Worm (Caenorhabditis elegans) whole organism, early embryonic: ENCODE measurements around the gene fipr-10.

Source experiments
- aly-1 ChIP-seq: sonication (generic microtip); optimal IDR thresholded peaks from 2 replicates; lab custom pipeline; 2016; ENCODE audit warnings: missing genetic modification characterization, missing compliant biosample characterization
- ama-1 ChIP-seq: fragments of 150-350 bp; optimal IDR thresholded peaks from 2 replicates; lab custom pipeline; 2014
- ceh-13 ChIP-seq: fragments of 200-800 bp; sonication (Bioruptor generic); optimal IDR thresholded peaks from 2 replicates; lab custom pipeline; 2018; ENCODE audit warnings: mild to moderate bottlenecking, missing genetic modification characterization, missing compliant biosample characterization
- ceh-36 ChIP-seq: sonication (generic microtip); optimal IDR thresholded peaks from 2 replicates; lab custom pipeline; 2016; ENCODE audit warnings: missing genetic modification characterization, inconsistent platforms, missing compliant biosample characterization
- ets-7 ChIP-seq: sonication (generic microtip); optimal IDR thresholded peaks from 2 replicates; lab custom pipeline; 2016; ENCODE audit warnings: missing genotype, missing genetic modification characterization, missing compliant biosample characterization
- flt-1 ChIP-seq: fragments of 200-800 bp; sonication (Bioruptor generic); IDR thresholded peaks from 2 replicates; pipeline ENCODE4 v1.3.6; 2022; ENCODE audit warnings: missing genetic modification characterization, missing compliant biosample characterization
- hmbx-1 ChIP-seq: sonication (generic microtip); optimal IDR thresholded peaks from 2 replicates; lab custom pipeline; 2016; ENCODE audit warnings: mild to moderate bottlenecking, missing genetic modification characterization, missing compliant biosample characterization
- hmg-4 ChIP-seq: fragments of 200-800 bp; sonication (Bioruptor generic); optimal IDR thresholded peaks from 2 replicates; lab custom pipeline; 2018; ENCODE audit warnings: mild to moderate bottlenecking, missing genetic modification characterization, missing compliant biosample characterization
- hnd-1 ChIP-seq: sonication (generic microtip); optimal IDR thresholded peaks from 2 replicates; lab custom pipeline; 2016; ENCODE audit warnings: missing genetic modification characterization, missing compliant biosample characterization
- pes-1 ChIP-seq: fragments of 200-800 bp; sonication (Bioruptor generic); IDR thresholded peaks from 2 replicates; pipeline ENCODE4 v1.3.6; 2022; ENCODE audit warnings: missing genetic modification reagents, missing genetic modification characterization, missing compliant biosample characterization
- sea-1 ChIP-seq: fragments of 200-800 bp; sonication (Bioruptor generic); conservative IDR thresholded peaks from 2 replicates; pipeline ENCODE4 v1.3.6; 2022; ENCODE audit warnings: missing genetic modification characterization, missing compliant biosample characterization
- tbx-11 ChIP-seq: fragments of 200-800 bp; sonication (Bioruptor generic); IDR thresholded peaks from 2 replicates; pipeline ENCODE4 v1.3.6; 2022; ENCODE audit warnings: missing genetic modification characterization, missing compliant biosample characterization

DNA sequence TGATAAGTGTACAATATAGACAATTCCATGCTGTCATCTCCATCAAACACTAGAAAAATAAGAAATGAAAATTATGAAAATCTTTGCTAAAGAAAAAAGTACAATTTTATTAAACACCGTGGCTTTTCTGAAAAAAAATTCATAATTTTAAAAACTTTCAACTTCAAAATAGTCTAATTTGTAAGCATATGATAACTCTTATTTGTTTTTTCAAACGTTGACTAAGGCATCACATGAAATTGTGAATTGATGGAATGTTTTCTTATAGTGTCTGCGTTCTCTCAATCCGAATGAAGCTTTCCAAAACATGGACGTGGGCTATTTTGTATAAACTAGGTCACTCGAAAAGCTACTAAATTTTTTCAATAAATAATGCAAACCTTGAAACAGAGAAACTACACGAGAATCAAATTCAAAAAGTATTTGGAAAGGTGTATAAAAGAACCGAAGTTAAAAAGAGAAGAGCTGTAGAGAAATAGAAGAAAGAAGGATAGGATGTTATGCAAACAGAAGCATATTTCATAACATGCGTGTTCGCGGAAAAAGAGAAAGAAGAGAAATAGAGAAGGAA is 28.0 kb upstream of the fipr-10 start, which contains the start of gene clp-9:
- TF ChIP-seq ama-1 (no peak), sea-1 (GFP tag; lab: Robert Waterston, UW) (no peak), flt-1 (GFP tag; lab: Robert Waterston, UW) (no peak), hmbx-1 (tag; lab: Kevin White, UChicago) (no peak), hnd-1 (tag; lab: Kevin White, UChicago) (no peak), pes-1 (GFP tag; lab: Robert Waterston, UW) (no peak), ceh-36 (tag; lab: Kevin White, UChicago) (no peak), aly-1 (no peak), ets-7 (no peak), tbx-11 (GFP tag; lab: Robert Waterston, UW) (no peak), hmg-4 (GFP tag; lab: Kevin White, UChicago) (no peak), ceh-13 (GFP tag; lab: Kevin White, UChicago) (no peak)
